Worm (Caenorhabditis elegans) whole organism, L1 larva: Measurements from ENCODE around the gene T19H12.3.

Source experiments
- F16B12.6 ChIP-seq: fragments of 150-350 bp; optimal IDR thresholded peaks from 2 replicates; lab custom pipeline; 2014; ENCODE audit warnings: missing biosample characterization, missing genetic modification characterization
- jun-1 ChIP-seq: fragments of 150-350 bp; optimal IDR thresholded peaks from 2 replicates; lab custom pipeline; 2014; ENCODE audit warnings: missing biosample characterization, missing genetic modification reagents, missing genetic modification characterization
- lin-15B ChIP-seq: fragments of 150-350 bp; sonication (generic microtip); optimal IDR thresholded peaks from 3 replicates; lab custom pipeline; 2014; ENCODE audit warnings: missing biosample characterization, missing genetic modification characterization
- lin-35 ChIP-seq, 2 experiments: fragments of 150-350 bp; optimal IDR thresholded peaks; 2 replicates each; lab custom pipeline; 2014; ENCODE audit warnings: missing biosample characterization in 2 of 2, missing genetic modification characterization in 2 of 2, missing genetic modification reagents in 2 of 2
- lin-39 ChIP-seq: fragments of 150-350 bp; optimal IDR thresholded peaks from 2 replicates; lab custom pipeline; 2014; ENCODE audit warnings: missing biosample characterization, missing genetic modification reagents, missing genetic modification characterization
- nhr-12 ChIP-seq: sonication (generic microtip); optimal IDR thresholded peaks from 2 replicates; lab custom pipeline; 2017; ENCODE audit warnings: missing biosample characterization, missing genetic modification characterization
- sptf-1 ChIP-seq: fragments of 150-350 bp; optimal IDR thresholded peaks from 2 replicates; lab custom pipeline; 2014; ENCODE audit warnings: missing biosample characterization, missing genetic modification characterization

DNA sequence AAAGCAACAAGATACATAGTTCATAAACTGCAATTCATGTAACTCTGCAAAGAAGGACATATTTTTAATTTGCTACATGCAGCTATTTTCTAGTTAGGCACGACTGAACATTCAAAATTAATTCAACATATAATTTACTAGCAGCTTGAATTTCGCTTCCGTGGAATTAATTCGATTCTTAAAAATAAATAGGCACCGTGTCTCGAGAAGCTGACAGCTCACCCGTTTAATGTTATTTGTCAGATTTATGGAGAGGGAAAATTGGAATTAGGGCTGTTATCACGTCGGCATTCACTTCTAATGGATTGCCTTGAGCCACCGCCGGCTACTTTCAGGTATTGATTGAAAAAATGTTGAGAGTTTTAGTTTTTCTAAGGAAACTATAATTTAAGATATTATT is 40.9 kb downstream of the T19H12.3 start, which contains the start of gene srh-21:
- TF ChIP-seq nhr-12 (tag; lab: Kevin White, UChicago): no peak
- no peak for TF ChIP-seq jun-1 (tag; lab: Kevin White, UChicago)
- TF ChIP-seq F16B12.6 (tag; lab: Kevin White, UChicago): no peak
- TF ChIP-seq sptf-1 (tag; lab: Kevin White, UChicago): no peak
- no peak for TF ChIP-seq lin-15B (tag; lab: Kevin White, UChicago)
- TF ChIP-seq lin-39: no peak
- TF ChIP-seq lin-35 (GFP tag; optimal IDR thresholded peaks at IDR 0.05; lab: Kevin White, UChicago): no peak
